Worm (Caenorhabditis elegans) whole organism, L4 larva: Measurements from ENCODE around the gene T16H12.2.

ENCODE experiments used
- F10B5.3 ChIP-seq: sonication (generic microtip); optimal IDR thresholded peaks from 2 replicates; lab custom pipeline; 2016; ENCODE audit warnings: mild to moderate bottlenecking, missing genetic modification characterization, missing compliant biosample characterization
- F26F4.8 ChIP-seq: fragments of 200-800 bp; sonication (Bioruptor generic); conservative IDR thresholded peaks from 2 replicates; pipeline ENCODE4 v1.3.6; 2022; ENCODE audit warnings: missing genetic modification characterization, missing compliant biosample characterization
- F37D6.2 ChIP-seq: sonication (generic microtip); optimal IDR thresholded peaks from 2 replicates; lab custom pipeline; 2016; ENCODE audit warnings: mild to moderate bottlenecking, missing genetic modification characterization, missing compliant biosample characterization
- R02D3.7 ChIP-seq: fragments of 150-350 bp; sonication (generic microtip); optimal IDR thresholded peaks from 3 replicates; lab custom pipeline; 2014; ENCODE audit warnings: missing biosample characterization, missing genetic modification characterization
- T26A8.4 ChIP-seq: fragments of 200-800 bp; sonication (Bioruptor generic); IDR thresholded peaks from 2 replicates; pipeline ENCODE4 v1.3.6; 2022; ENCODE audit warnings: missing genetic modification characterization, missing compliant biosample characterization
- Y75B8A.6 ChIP-seq: fragments of 200-800 bp; sonication (Bioruptor generic); IDR thresholded peaks from 2 replicates; pipeline ENCODE4 v1.3.6; 2022; ENCODE audit warnings: missing genetic modification reagents, missing genetic modification characterization, missing compliant biosample characterization
- aly-2 ChIP-seq: sonication (generic microtip); optimal IDR thresholded peaks from 2 replicates; lab custom pipeline; 2018; ENCODE audit warnings: missing biosample characterization, missing genetic modification characterization
- ama-1 ChIP-seq: fragments of 150-350 bp; optimal IDR thresholded peaks from 2 replicates; lab custom pipeline; 2014; ENCODE audit warnings: inconsistent platforms, mixed read lengths
- ceh-82 ChIP-seq: sonication (generic microtip); optimal IDR thresholded peaks from 2 replicates; lab custom pipeline; 2017; ENCODE audit warnings: missing biosample characterization, missing genetic modification characterization
- ces-1 ChIP-seq: fragments of 150-350 bp; sonication (generic microtip); optimal IDR thresholded peaks from 4 replicates; lab custom pipeline; 2014; ENCODE audit warnings: missing biosample characterization, missing genetic modification reagents, missing genetic modification characterization
- daf-12 ChIP-seq: fragments of 150-350 bp; optimal IDR thresholded peaks from 2 replicates; lab custom pipeline; 2014; ENCODE audit warnings: missing biosample characterization, missing genetic modification reagents, missing genetic modification characterization
- daf-16 ChIP-seq, 3 experiments: sonication (generic microtip); optimal IDR thresholded peaks; 2 replicates each; lab custom pipeline; 2016 to 2017; ENCODE audit warnings: missing genetic modification characterization in 3 of 3, missing genetic modification reagents in 3 of 3, mild to moderate bottlenecking in 2 of 3, missing compliant biosample characterization in 2 of 3, missing biosample characterization in 1 of 3, moderate library complexity in 1 of 3
- dmd-9 ChIP-seq: fragments of 200-800 bp; sonication (Bioruptor generic); IDR thresholded peaks from 2 replicates; pipeline ENCODE4 v1.3.6; 2022; ENCODE audit warnings: missing genetic modification reagents, missing genetic modification characterization, missing compliant biosample characterization
- dve-1 ChIP-seq: sonication (generic microtip); optimal IDR thresholded peaks from 2 replicates; lab custom pipeline; 2017; ENCODE audit warnings: antibody characterized with exemption, mild to moderate bottlenecking, missing genetic modification characterization, missing compliant biosample characterization; ENCODE audit not compliant: insufficient read depth
- egl-27 ChIP-seq: sonication (generic microtip); optimal IDR thresholded peaks from 3 replicates; lab custom pipeline; 2017; ENCODE audit warnings: missing biosample characterization, missing genetic modification reagents, missing genetic modification characterization
- fkh-10 ChIP-seq: fragments of 150-350 bp; optimal IDR thresholded peaks from 2 replicates; lab custom pipeline; 2014; ENCODE audit warnings: missing biosample characterization, missing genetic modification reagents, missing genetic modification characterization
- gei-8 ChIP-seq: fragments of 200-800 bp; sonication (Bioruptor generic); optimal IDR thresholded peaks from 2 replicates; lab custom pipeline; 2018; ENCODE audit warnings: mild to moderate bottlenecking, missing genetic modification characterization, missing compliant biosample characterization
- hif-1 ChIP-seq, 2 experiments: sonication (generic microtip); optimal IDR thresholded peaks; 2 replicates each; lab custom pipeline; 2016 to 2017; ENCODE audit warnings: missing compliant biosample characterization in 2 of 2, missing genetic modification characterization in 2 of 2, missing genetic modification reagents in 2 of 2, missing genotype in 2 of 2, mild to moderate bottlenecking in 1 of 2
- hlh-11 ChIP-seq: fragments of 200-800 bp; sonication (Bioruptor generic); optimal IDR thresholded peaks from 2 replicates; lab custom pipeline; 2018; ENCODE audit warnings: mild to moderate bottlenecking, missing genetic modification characterization, missing compliant biosample characterization
- hmg-1.1 ChIP-seq: fragments of 200-800 bp; sonication (Bioruptor generic); IDR thresholded peaks from 2 replicates; pipeline ENCODE4 v1.3.6; 2022; ENCODE audit warnings: missing genetic modification reagents, missing genetic modification characterization, missing compliant biosample characterization
- jun-1 ChIP-seq: fragments of 150-350 bp; optimal IDR thresholded peaks from 2 replicates; lab custom pipeline; 2014; ENCODE audit warnings: missing biosample characterization, missing genetic modification reagents, missing genetic modification characterization
- lin-15B ChIP-seq: fragments of 150-350 bp; sonication (generic microtip); optimal IDR thresholded peaks from 3 replicates; lab custom pipeline; 2014; ENCODE audit warnings: missing biosample characterization, missing genetic modification characterization
- lin-38 ChIP-seq: fragments of 200-800 bp; sonication (Bioruptor generic); IDR thresholded peaks from 2 replicates; pipeline ENCODE4 v1.3.6; 2022; ENCODE audit warnings: missing genetic modification reagents, missing genetic modification characterization, missing compliant biosample characterization
- lin-39 ChIP-seq: fragments of 150-350 bp; optimal IDR thresholded peaks from 2 replicates; lab custom pipeline; 2014; ENCODE audit warnings: missing biosample characterization, missing genetic modification reagents, missing genetic modification characterization
- lsy-2 ChIP-seq, 2 experiments: fragments of 150-350 bp in 1 of 2; sonication (generic microtip) in 1 of 2; optimal IDR thresholded peaks; 2 replicates each; lab custom pipeline; 2014 to 2017; ENCODE audit warnings: missing biosample characterization in 2 of 2, missing genetic modification characterization in 2 of 2
- madf-5 ChIP-seq, 2 experiments: fragments of 200-800 bp; sonication (Bioruptor generic); IDR thresholded peaks; 2 replicates each; pipeline ENCODE4 v1.3.6; 2022; ENCODE audit warnings: missing compliant biosample characterization in 2 of 2, missing genetic modification characterization in 2 of 2
- mep-1 ChIP-seq: fragments of 150-350 bp; sonication (generic microtip); optimal IDR thresholded peaks from 3 replicates; lab custom pipeline; 2014; ENCODE audit warnings: missing biosample characterization, missing genetic modification characterization
- mes-2 ChIP-seq: sonication (generic microtip); optimal IDR thresholded peaks from 2 replicates; lab custom pipeline; 2016; ENCODE audit warnings: missing genotype, mild to moderate bottlenecking, missing genetic modification characterization, missing compliant biosample characterization; ENCODE audit not compliant: poor library complexity, severe bottlenecking
- mxl-3 ChIP-seq: fragments of 200-800 bp; sonication (Bioruptor generic); optimal IDR thresholded peaks from 2 replicates; lab custom pipeline; 2018; ENCODE audit warnings: mild to moderate bottlenecking, missing genetic modification characterization, missing compliant biosample characterization
- nhr-10 ChIP-seq: fragments of 150-350 bp; optimal IDR thresholded peaks from 2 replicates; lab custom pipeline; 2014; ENCODE audit warnings: missing biosample characterization, missing genetic modification characterization
- nhr-102 ChIP-seq: sonication (generic microtip); optimal IDR thresholded peaks from 2 replicates; lab custom pipeline; 2016; ENCODE audit warnings: mild to moderate bottlenecking, missing genetic modification characterization, moderate library complexity, missing compliant biosample characterization
- nhr-11 ChIP-seq: fragments of 150-350 bp; optimal IDR thresholded peaks from 2 replicates; lab custom pipeline; 2014; ENCODE audit warnings: missing biosample characterization, missing genetic modification characterization
- nhr-237 ChIP-seq: sonication (generic microtip); optimal IDR thresholded peaks from 2 replicates; lab custom pipeline; 2017; ENCODE audit warnings: missing biosample characterization, missing genetic modification characterization
- nhr-28 ChIP-seq: fragments of 150-350 bp; optimal IDR thresholded peaks from 2 replicates; lab custom pipeline; 2014; ENCODE audit warnings: missing biosample characterization, missing genetic modification characterization
- nhr-42 ChIP-seq: fragments of 200-800 bp; sonication (Bioruptor generic); IDR thresholded peaks from 2 replicates; pipeline ENCODE4 v1.3.6; 2022; ENCODE audit warnings: missing genetic modification characterization, missing compliant biosample characterization
- nhr-48 ChIP-seq: sonication (generic microtip); optimal IDR thresholded peaks from 2 replicates; lab custom pipeline; 2016; ENCODE audit warnings: mild to moderate bottlenecking, missing genetic modification characterization, missing compliant biosample characterization
- nhr-6 ChIP-seq: fragments of 150-350 bp; optimal IDR thresholded peaks from 2 replicates; lab custom pipeline; 2014; ENCODE audit warnings: missing biosample characterization, missing genetic modification characterization
- pqm-1 ChIP-seq: sonication (generic microtip); optimal IDR thresholded peaks from 2 replicates; lab custom pipeline; 2017; ENCODE audit warnings: missing biosample characterization, missing genetic modification characterization
- rbr-2 ChIP-seq: sonication (generic microtip); optimal IDR thresholded peaks from 2 replicates; lab custom pipeline; 2016; ENCODE audit warnings: missing genotype, missing genetic modification characterization, missing compliant biosample characterization
- sdz-12 ChIP-seq: fragments of 200-800 bp; sonication (Bioruptor generic); optimal IDR thresholded peaks from 2 replicates; lab custom pipeline; 2018; ENCODE audit warnings: mild to moderate bottlenecking, missing genetic modification characterization, missing compliant biosample characterization
- set-16 ChIP-seq: fragments of 200-800 bp; sonication (Bioruptor generic); IDR thresholded peaks from 2 replicates; pipeline ENCODE4 v1.3.6; 2022; ENCODE audit warnings: missing genetic modification reagents, missing genetic modification characterization, missing compliant biosample characterization
- skn-1 ChIP-seq: fragments of 150-350 bp; optimal IDR thresholded peaks from 2 replicates; lab custom pipeline; 2014; ENCODE audit warnings: missing biosample characterization, missing genetic modification characterization
- unc-130 ChIP-seq: sonication (generic microtip); optimal IDR thresholded peaks from 2 replicates; lab custom pipeline; 2016; ENCODE audit warnings: missing genetic modification reagents, missing genetic modification characterization, missing compliant biosample characterization
- unc-62 ChIP-seq, 3 experiments: fragments of 150-350 bp in 1 of 3; sonication (generic microtip); optimal IDR thresholded peaks in 2 of 3; peaks in 1 of 3; 1 replicate in 1 of 3; 2 replicates in 2 of 3; lab custom pipeline; 2014 to 2017; ENCODE audit warnings: missing biosample characterization in 3 of 3, missing genetic modification characterization in 3 of 3, missing genetic modification reagents in 3 of 3, missing genotype in 1 of 3
- zfp-3 ChIP-seq: fragments of 200-800 bp; sonication (Bioruptor generic); conservative IDR thresholded peaks from 2 replicates; pipeline ENCODE4 v1.3.6; 2022; ENCODE audit warnings: missing genetic modification reagents, missing genetic modification characterization, missing compliant biosample characterization
- ztf-11 ChIP-seq: fragments of 150-350 bp; optimal IDR thresholded peaks from 2 replicates; lab custom pipeline; 2014; ENCODE audit warnings: missing biosample characterization, missing genetic modification characterization

The T16H12.2 gene

DNA sequence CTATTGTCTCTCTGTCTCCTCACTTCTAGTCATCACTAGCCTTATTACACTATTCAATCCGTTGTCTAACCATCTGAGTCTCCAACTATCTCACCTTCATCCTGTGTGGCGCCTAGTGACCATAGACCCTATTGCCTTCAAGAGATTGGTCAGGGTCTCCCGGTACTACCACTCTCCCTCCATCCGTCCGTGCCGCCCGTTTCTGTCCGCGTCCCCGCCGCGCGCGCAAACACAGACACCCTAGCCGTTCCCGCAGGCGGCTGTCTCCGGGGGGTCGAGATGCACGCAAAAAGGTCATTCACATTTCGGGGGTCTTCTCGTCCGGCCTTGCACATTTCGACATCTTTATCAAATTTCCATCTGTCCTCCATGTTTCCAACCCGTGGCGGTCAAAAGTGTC, 8.5 kb downstream of the T16H12.2 start (continued):
- TF ChIP-seq gei-8 (GFP tag; lab: Kevin White, UChicago) = no peak
- peak; percentile 68 for TF ChIP-seq mxl-3 (GFP tag; lab: Kevin White, UChicago)
- peak; percentile 63 for TF ChIP-seq hlh-11 (tag; lab: Kevin White, UChicago)
- 0 out of 2 replicates have a peak, but pooled peaks have one; percentile 39 for TF ChIP-seq zfp-3 (GFP tag; lab: Robert Waterston, UW)
- peak; percentile 35; the same call in 1 of the 2 replicates for TF ChIP-seq T26A8.4 (GFP tag; lab: Robert Waterston, UW)
- TF ChIP-seq set-16 (GFP tag; lab: Robert Waterston, UW) = peak; percentile 96

DNA sequence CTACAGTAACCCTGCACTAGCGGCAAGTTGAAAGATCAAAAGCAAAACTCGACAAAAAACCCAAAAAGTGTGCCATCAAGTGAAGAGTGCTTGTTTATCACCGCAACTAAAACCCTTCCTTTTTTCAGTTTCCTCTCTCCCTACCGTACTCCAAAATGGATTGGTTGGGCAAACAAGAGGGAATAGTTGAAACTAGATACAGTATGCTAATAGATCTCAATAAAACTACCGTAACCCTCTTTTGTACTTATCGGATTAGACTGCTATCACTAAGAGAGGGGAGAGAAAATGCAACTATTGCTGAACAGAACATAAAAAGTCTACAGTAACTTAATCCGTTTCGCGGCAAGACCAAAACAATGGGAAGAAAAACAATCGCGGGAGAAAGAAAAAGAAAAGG, 9.3 kb downstream of the T16H12.2 start:
- TF ChIP-seq daf-16 (GFP tag; optimal IDR thresholded peaks at IDR 0.05; lab: Kevin White, UChicago) (no peak), daf-16 (tag; optimal IDR thresholded peaks at IDR 0.05; lab: Kevin White, UChicago) (peak; percentile 41), lsy-2 (tag; optimal IDR thresholded peaks at IDR 0.05; lab: Kevin White, UChicago) (peak in 1 of 2 experiments; percentile 57), pqm-1 (tag; lab: Kevin White, UChicago) (peak; percentile 8), F26F4.8 (no peak), skn-1 (no peak), nhr-28 (tag; lab: Kevin White, UChicago) (peak; percentile 47)

DNA sequence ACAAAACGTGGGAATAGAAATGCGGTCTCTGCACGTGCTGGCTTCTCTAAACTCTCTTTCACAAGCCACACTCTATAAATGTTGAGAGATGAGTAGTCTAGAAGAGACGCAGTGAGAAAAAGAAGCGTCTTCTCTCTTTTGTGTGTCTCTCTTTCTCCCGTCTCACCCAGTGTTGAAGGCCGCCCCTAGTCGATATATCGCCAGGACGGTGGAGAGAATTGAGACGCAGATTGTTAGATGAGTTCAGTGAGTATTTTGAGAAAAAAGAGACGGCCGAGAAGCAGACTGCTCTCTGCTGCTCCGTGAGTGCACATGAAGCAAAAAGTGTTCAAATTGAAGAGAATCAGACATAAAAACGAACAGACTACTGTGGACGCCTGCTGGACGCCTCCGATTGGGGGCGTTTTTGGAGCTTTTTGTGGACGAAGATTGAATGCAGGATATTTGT, 10.5 kb downstream of the T16H12.2 start:
- no peak for TF ChIP-seq daf-12
- peak; percentile 34 for TF ChIP-seq mes-2 (tag; lab: Kevin White, UChicago)
- peak; percentile 45; the same call in 1 of the 2 replicates for TF ChIP-seq nhr-42
- TF ChIP-seq nhr-10 (tag; lab: Kevin White, UChicago) = peak; percentile 33
- TF ChIP-seq nhr-11 (tag; lab: Kevin White, UChicago) = peak; percentile 79
- no peak for TF ChIP-seq nhr-237 (tag; lab: Kevin White, UChicago)
- TF ChIP-seq F10B5.3 (tag; lab: Kevin White, UChicago) = peak; percentile 43
- peak in 1 of 2 experiments; percentile 99 for TF ChIP-seq unc-62 (GFP tag; optimal IDR thresholded peaks at IDR 0.05 in 1 of 2; lab: Kevin White, UChicago)
- no peak for TF ChIP-seq unc-62 (tag; optimal IDR thresholded peaks at IDR 0.05; lab: Kevin White, UChicago)
- no peak for TF ChIP-seq unc-130 (GFP tag; lab: Kevin White, UChicago)
- no peak for TF ChIP-seq dmd-9 (GFP tag; lab: Robert Waterston, UW)
- TF ChIP-seq lin-39 (tag; lab: Kevin White, UChicago) = no peak
- TF ChIP-seq lin-38 (GFP tag; lab: Robert Waterston, UW) = no peak; the same call in 1 of the 2 replicates
- TF ChIP-seq lin-15B (tag; lab: Kevin White, UChicago) = no peak
- peak; percentile 94 for TF ChIP-seq nhr-48
- TF ChIP-seq hmg-1.1 = peak; percentile 96
- peak; percentile 10 for TF ChIP-seq ces-1 (GFP tag; lab: Kevin White, UChicago)
- TF ChIP-seq ama-1 (lab: Kevin White, UChicago) = no peak
- peak in 1 of 2 experiments; percentile 77 for TF ChIP-seq hif-1 (tag; optimal IDR thresholded peaks at IDR 0.05; lab: Kevin White, UChicago)
- peak; percentile 81 for TF ChIP-seq nhr-28 (tag; lab: Kevin White, UChicago)
- TF ChIP-seq Y75B8A.6 (GFP tag; lab: Robert Waterston, UW) = no peak
- no peak for TF ChIP-seq madf-5 (GFP tag; IDR thresholded peaks at IDR 0.05; lab: Robert Waterston, UW)
- peak; percentile 70 to 93 for TF ChIP-seq lsy-2 (tag; optimal IDR thresholded peaks at IDR 0.05; lab: Kevin White, UChicago)
- TF ChIP-seq nhr-102 (tag; lab: Kevin White, UChicago) = peak; percentile 79
- TF ChIP-seq F37D6.2 (tag; lab: Kevin White, UChicago) = peak; percentile 71
- TF ChIP-seq sdz-12 = no peak
- TF ChIP-seq ztf-11 (tag; lab: Kevin White, UChicago) = no peak
- TF ChIP-seq ceh-82 (tag; lab: Kevin White, UChicago) = no peak
- TF ChIP-seq aly-2 = no peak
- peak; percentile 76 for TF ChIP-seq fkh-10 (GFP tag; lab: Kevin White, UChicago)
- TF ChIP-seq daf-16 (GFP tag; optimal IDR thresholded peaks at IDR 0.05; lab: Kevin White, UChicago) = peak; percentile 56 to 69
- peak; percentile 72 for TF ChIP-seq daf-16 (tag; optimal IDR thresholded peaks at IDR 0.05; lab: Kevin White, UChicago)
- no peak for TF ChIP-seq egl-27 (tag; lab: Kevin White, UChicago)
- TF ChIP-seq R02D3.7 = no peak
- TF ChIP-seq jun-1 (tag; lab: Kevin White, UChicago) = peak; percentile 76
- TF ChIP-seq rbr-2 = peak; percentile 89
- peak; percentile 92 for TF ChIP-seq nhr-6 (tag; lab: Kevin White, UChicago)
- peak; percentile 96 for TF ChIP-seq dve-1
- TF ChIP-seq mep-1 (tag; lab: Kevin White, UChicago) = peak; percentile 91
- TF ChIP-seq zfp-3 (GFP tag; lab: Robert Waterston, UW) = no peak
